Worm (Caenorhabditis elegans): Measurements from ENCODE around the gene gst-18.

gst-18 gene

ce11 chrII:13600904-13601303, 29.8 kb downstream of the gst-18 start, which contains the start of gene csp-1:
Gene csp-1 (plus strand): TSS chrII:13601204.
- no peak for TF ChIP-seq nhr-129 (tag; optimal IDR thresholded peaks at IDR 0.05)
- no peak for TF ChIP-seq sma-9 (GFP tag; optimal IDR thresholded peaks at IDR 0.05)
- TF ChIP-seq sma-9 (tag; optimal IDR thresholded peaks at IDR 0.05), result no peak
- TF ChIP-seq ZK546.5 (tag; optimal IDR thresholded peaks at IDR 0.05), result no peak
- TF ChIP-seq mab-5 (tag; optimal IDR thresholded peaks at IDR 0.05), result no peak

ce11 chrII:13596505-13596977, 34.1 kb downstream of the gst-18 start, which contains the start of the genes fbxc-23 and csc-1:
Gene fbxc-23 (minus strand): TSS chrII:13596555.
Gene csc-1 (plus strand): TSS chrII:13596955.
- TF ChIP-seq ceh-16 (tag; optimal IDR thresholded peaks at IDR 0.05) (no peak), elt-3 (tag; optimal IDR thresholded peaks at IDR 0.05) (no peak), sma-3 (GFP tag; optimal IDR thresholded peaks at IDR 0.05) (peak; percentile 38), nhr-23 (tag; optimal IDR thresholded peaks at IDR 0.05) (no peak), alr-1 (tag; optimal IDR thresholded peaks at IDR 0.05) (no peak), lin-11 (tag; optimal IDR thresholded peaks at IDR 0.05) (peak; percentile 51), ztf-1 (GFP tag; conservative IDR thresholded peaks at IDR 0.05) (no peak), ama-1 (optimal IDR thresholded peaks at IDR 0.05) (no peak), aly-2 (tag; optimal IDR thresholded peaks at IDR 0.05) (no peak), sem-4 (tag; optimal IDR thresholded peaks at IDR 0.05) (no peak), C34F6.9 (tag; optimal IDR thresholded peaks at IDR 0.05) (peak; percentile 70), egl-27 (tag; optimal IDR thresholded peaks at IDR 0.05) (no peak), snpc-4 (tag; optimal IDR thresholded peaks at IDR 0.05) (peak; percentile 62), unc-62 (GFP tag; optimal IDR thresholded peaks at IDR 0.05) (no peak), nhr-21 (tag; optimal IDR thresholded peaks at IDR 0.05) (peak; percentile 15), gmeb-1 (tag; optimal IDR thresholded peaks at IDR 0.05) (peak; percentile 90), Y55F3AM.14 (GFP tag; optimal IDR thresholded peaks at IDR 0.05) (no peak), mab-5 (tag; optimal IDR thresholded peaks at IDR 0.05) (no peak), lsy-2 (tag; optimal IDR thresholded peaks at IDR 0.05) (peak; percentile 91 to 98), ceh-82 (tag; optimal IDR thresholded peaks at IDR 0.05) (no peak), R02D3.7 (tag; optimal IDR thresholded peaks at IDR 0.05) (no peak), F13H6.1 (tag; optimal IDR thresholded peaks at IDR 0.05) (peak; percentile 10), nhr-12 (tag; optimal IDR thresholded peaks at IDR 0.05) (no peak), nhr-129 (tag; optimal IDR thresholded peaks at IDR 0.05) (peak; percentile 4), blmp-1 (tag; optimal IDR thresholded peaks at IDR 0.05; ENCODE audit: insufficient read depth) (no peak), unc-39 (tag; optimal IDR thresholded peaks at IDR 0.05) (no peak), crh-2 (tag; optimal IDR thresholded peaks at IDR 0.05) (peak; percentile 31), nhr-6 (tag; optimal IDR thresholded peaks at IDR 0.05) (no peak), mdl-1 (tag; optimal IDR thresholded peaks at IDR 0.05) (no peak), peb-1 (tag; optimal IDR thresholded peaks at IDR 0.05) (no peak), dmd-4 (tag; optimal IDR thresholded peaks at IDR 0.05) (no peak), skn-1 (tag; optimal IDR thresholded peaks at IDR 0.05) (no peak), nhr-10 (tag; optimal IDR thresholded peaks at IDR 0.05) (no peak), mbf-1 (tag; optimal IDR thresholded peaks at IDR 0.05) (no peak), nhr-25 (tag; optimal IDR thresholded peaks at IDR 0.05) (peak; percentile 16), lin-13 (GFP tag; optimal IDR thresholded peaks at IDR 0.05) (peak; percentile 49), lin-39 (tag; optimal IDR thresholded peaks at IDR 0.05) (no peak), sma-9 (GFP tag; optimal IDR thresholded peaks at IDR 0.05) (no peak), sma-9 (tag; optimal IDR thresholded peaks at IDR 0.05) (no peak), fos-1 (tag; optimal IDR thresholded peaks at IDR 0.05) (peak; percentile 2), ztf-11 (tag; optimal IDR thresholded peaks at IDR 0.05) (no peak), zag-1 (tag; optimal IDR thresholded peaks at IDR 0.05) (no peak), nhr-77 (tag; optimal IDR thresholded peaks at IDR 0.05) (no peak), ztf-4 (tag; optimal IDR thresholded peaks at IDR 0.05) (no peak), ZK546.5 (tag; optimal IDR thresholded peaks at IDR 0.05) (no peak), nhr-11 (tag; optimal IDR thresholded peaks at IDR 0.05) (no peak), unc-55 (GFP tag; optimal IDR thresholded peaks at IDR 0.05) (peak; percentile 60), nhr-237 (tag; optimal IDR thresholded peaks at IDR 0.05) (no peak), elt-1 (tag; optimal IDR thresholded peaks at IDR 0.05) (no peak)

Data from whole organism, L2 larva.